Worm (Caenorhabditis elegans): Measurements from ENCODE around the gene aptf-1.
A peak's percentile ranks its signal among the peaks of the same experiment; 100 is the strongest.

The aptf-1 gene

DNA sequence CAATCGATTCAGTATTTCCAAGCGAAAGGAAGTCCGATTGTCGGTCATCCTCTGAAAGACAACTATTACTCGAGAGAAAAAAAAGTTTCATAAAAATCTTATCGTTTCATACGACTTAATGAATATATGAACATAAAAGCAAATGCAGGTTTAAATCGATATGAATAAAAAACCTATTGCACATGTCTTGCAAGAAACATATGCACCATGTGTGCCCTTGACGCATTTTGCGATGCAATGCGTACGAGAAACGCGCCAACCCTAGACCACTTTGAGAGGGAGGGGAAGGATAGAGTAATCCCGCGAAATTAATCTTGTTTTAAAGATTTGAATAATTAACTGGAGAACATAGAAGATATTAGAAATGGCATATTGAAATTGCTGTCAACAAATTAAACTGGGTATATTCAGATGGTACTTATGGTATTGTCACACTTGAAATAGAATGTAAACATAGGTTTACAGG, 1.4 kb upstream of the aptf-1 start, which contains the start of gene atg-16.2 (continued):
- TF ChIP-seq R02D3.7 (tag; optimal IDR thresholded peaks at IDR 0.05) (no peak), ztf-7 (tag; optimal IDR thresholded peaks at IDR 0.05) (no peak), hlh-11 (tag; optimal IDR thresholded peaks at IDR 0.05) (no peak), ZK337.2 (GFP tag; IDR thresholded peaks at IDR 0.05) (no peak), lin-38 (GFP tag; IDR thresholded peaks at IDR 0.05) (no peak), skn-1 (tag; optimal IDR thresholded peaks at IDR 0.05) (no peak), dve-1 (tag; optimal IDR thresholded peaks at IDR 0.05; ENCODE audit: insufficient read depth) (no peak), ces-1 (GFP tag; optimal IDR thresholded peaks at IDR 0.05) (no peak), gei-8 (GFP tag; optimal IDR thresholded peaks at IDR 0.05) (no peak), dmd-6 (GFP tag; IDR thresholded peaks at IDR 0.05) (no peak), nhr-10 (tag; optimal IDR thresholded peaks at IDR 0.05) (no peak), ceh-20 (GFP tag; IDR thresholded peaks at IDR 0.05) (no peak), F44E2.7 (GFP tag; IDR thresholded peaks at IDR 0.05) (no peak), ceh-82 (tag; optimal IDR thresholded peaks at IDR 0.05) (no peak), sdz-12 (GFP tag; optimal IDR thresholded peaks at IDR 0.05) (no peak), set-16 (GFP tag; IDR thresholded peaks at IDR 0.05) (no peak), Y48G9A.11 (GFP tag; IDR thresholded peaks at IDR 0.05) (no peak), nhr-11 (tag; optimal IDR thresholded peaks at IDR 0.05) (peak; percentile 42), T20F7.1 (GFP tag; optimal IDR thresholded peaks at IDR 0.05) (peak; percentile 38), daf-19 (GFP tag; conservative IDR thresholded peaks at IDR 0.05) (0 out of 2 replicates have a peak, but pooled peaks have one; percentile 9), tag-97 (GFP tag; IDR thresholded peaks at IDR 0.05) (no peak), unc-39 (tag; optimal IDR thresholded peaks at IDR 0.05) (no peak)

DNA sequence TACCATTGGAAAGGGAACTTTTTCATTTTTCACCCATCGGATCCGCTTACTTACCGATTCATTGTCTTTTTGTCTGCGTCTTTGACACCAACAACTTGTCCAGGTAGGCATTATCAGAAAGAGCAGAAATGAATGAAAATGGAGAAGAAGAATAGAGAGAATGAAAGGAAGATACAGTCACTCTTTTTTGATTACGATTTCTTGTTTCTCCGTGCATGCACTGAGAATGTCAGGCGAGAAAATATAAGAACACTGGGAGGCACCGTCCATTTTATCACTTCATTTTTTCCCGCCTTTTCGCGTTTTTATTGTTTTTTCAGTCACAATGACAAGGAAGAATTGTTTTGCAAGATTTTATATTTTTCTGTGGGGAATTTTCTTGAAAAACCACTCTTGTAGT, 14.6 kb downstream of the aptf-1 start:
- TF ChIP-seq mxl-3 (GFP tag; optimal IDR thresholded peaks at IDR 0.05) (no peak), set-16 (GFP tag; IDR thresholded peaks at IDR 0.05) (no peak), mep-1 (tag; optimal IDR thresholded peaks at IDR 0.05) (no peak), nhr-102 (tag; optimal IDR thresholded peaks at IDR 0.05) (no peak), lim-7 (GFP tag; IDR thresholded peaks at IDR 0.05) (no peak), aha-1 (tag) (peak; percentile 82), ceh-44 (GFP tag; IDR thresholded peaks at IDR 0.05) (no peak), ces-1 (GFP tag; optimal IDR thresholded peaks at IDR 0.05) (no peak), daf-12 (tag; optimal IDR thresholded peaks at IDR 0.05) (no peak), nhr-28 (tag; optimal IDR thresholded peaks at IDR 0.05) (peak; percentile 34), ZK337.2 (GFP tag; IDR thresholded peaks at IDR 0.05) (no peak), pqm-1 (tag; optimal IDR thresholded peaks at IDR 0.05) (peak; percentile 39)

- TF ChIP-seq vab-7 (GFP tag; IDR thresholded peaks at IDR 0.05) (no peak), daf-12 (tag; optimal IDR thresholded peaks at IDR 0.05) (no peak), T20F7.1 (GFP tag; optimal IDR thresholded peaks at IDR 0.05) (no peak), daf-19 (GFP tag; conservative IDR thresholded peaks at IDR 0.05) (no peak), nhr-111 (GFP tag; optimal IDR thresholded peaks at IDR 0.05) (no peak), zag-1 (tag; optimal IDR thresholded peaks at IDR 0.05) (no peak), lir-3 (tag; optimal IDR thresholded peaks at IDR 0.05) (no peak)
These were observed 16.2 kb downstream of the aptf-1 start, which contains the start of gene dgk-5 for ce11 chrII:6470985-6471384. Gene dgk-5, minus strand, starts transcription at chrII:6471085.

DNA sequence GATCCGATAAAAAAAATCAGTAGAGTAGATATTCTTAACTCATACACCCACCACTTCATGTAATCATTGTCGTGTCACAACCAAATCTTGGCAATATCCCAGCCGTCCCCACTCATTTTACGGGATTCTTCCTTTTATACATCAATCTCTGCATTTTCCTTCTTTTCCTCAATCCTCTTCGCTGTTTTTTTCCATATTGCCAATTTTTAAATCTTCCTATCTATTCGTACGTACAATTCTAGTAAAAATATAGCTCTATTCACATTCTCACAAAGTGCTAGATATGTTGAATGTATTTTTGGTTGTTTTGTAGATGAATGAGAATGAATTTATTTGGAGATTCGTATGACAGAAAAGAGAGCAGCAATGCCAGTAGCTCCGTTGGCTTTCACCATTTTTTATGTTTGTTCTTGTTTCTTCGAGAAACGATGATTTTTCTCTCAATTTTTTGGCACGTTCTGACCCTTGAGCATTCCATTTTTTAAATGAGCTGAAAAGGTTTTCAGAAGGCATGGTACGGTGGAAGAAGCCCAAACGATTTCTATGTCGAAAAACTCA, 20.5 kb downstream of the aptf-1 start, which contains the start of gene T28D9.16:
Gene T28D9.16 (plus strand): TSS at position 508 of the 558 bp plus-strand sequence.
- no peak for TF ChIP-seq F49E8.2 (tag; optimal IDR thresholded peaks at IDR 0.05; ENCODE audit: borderline replicate concordance)
- no peak for TF ChIP-seq nhr-41 (GFP tag; IDR thresholded peaks at IDR 0.05)
- TF ChIP-seq unc-62 (GFP tag; optimal IDR thresholded peaks at IDR 0.05 in 1 of 2): peak in 1 of 2 experiments; percentile 91
- no peak for TF ChIP-seq unc-62 (tag; optimal IDR thresholded peaks at IDR 0.05)
- TF ChIP-seq zfp-3 (GFP tag; conservative IDR thresholded peaks at IDR 0.05): no peak
- no peak for TF ChIP-seq madf-5 (GFP tag; IDR thresholded peaks at IDR 0.05)
- no peak for TF ChIP-seq nhr-77 (tag; optimal IDR thresholded peaks at IDR 0.05)
- TF ChIP-seq pqm-1 (tag; optimal IDR thresholded peaks at IDR 0.05): no peak
